Worm (Caenorhabditis elegans) whole organism, L4 larva: ENCODE measurements around the gene W06G6.11.
A peak's percentile ranks its signal among the peaks of the same experiment; 100 is the strongest.

ENCODE experiments used
- aha-1 ChIP-seq: fragments of 150-350 bp; peaks from one replicate; lab custom pipeline; 2014; ENCODE audit warnings: missing biosample characterization, missing genetic modification characterization
- ceh-82 ChIP-seq: sonication (generic microtip); optimal IDR thresholded peaks from 2 replicates; lab custom pipeline; 2017; ENCODE audit warnings: missing biosample characterization, missing genetic modification characterization
- ces-1 ChIP-seq: fragments of 150-350 bp; sonication (generic microtip); optimal IDR thresholded peaks from 4 replicates; lab custom pipeline; 2014; ENCODE audit warnings: missing biosample characterization, missing genetic modification reagents, missing genetic modification characterization
- egl-43 ChIP-seq: fragments of 200-800 bp; sonication (Bioruptor generic); IDR thresholded peaks from 2 replicates; pipeline ENCODE4 v1.3.6; 2022; ENCODE audit warnings: missing genetic modification reagents, missing genetic modification characterization, missing compliant biosample characterization
- lin-15B ChIP-seq: fragments of 150-350 bp; sonication (generic microtip); optimal IDR thresholded peaks from 3 replicates; lab custom pipeline; 2014; ENCODE audit warnings: missing biosample characterization, missing genetic modification characterization
- mdl-1 ChIP-seq, 2 experiments: fragments of 150-350 bp in 1 of 2; sonication (generic microtip) in 1 of 2; optimal IDR thresholded peaks; 2 replicates each; lab custom pipeline; 2014 to 2017; ENCODE audit warnings: missing biosample characterization in 2 of 2, missing genetic modification characterization in 2 of 2
- mxl-2 ChIP-seq: fragments of 200-800 bp; sonication (Bioruptor generic); conservative IDR thresholded peaks from 2 replicates; pipeline ENCODE4 v1.3.6; 2022; ENCODE audit warnings: missing genetic modification reagents, missing genetic modification characterization, missing compliant biosample characterization
- ztf-7 ChIP-seq: fragments of 150-350 bp; optimal IDR thresholded peaks from 2 replicates; lab custom pipeline; 2014; ENCODE audit warnings: missing biosample characterization, missing genetic modification characterization

DNA sequence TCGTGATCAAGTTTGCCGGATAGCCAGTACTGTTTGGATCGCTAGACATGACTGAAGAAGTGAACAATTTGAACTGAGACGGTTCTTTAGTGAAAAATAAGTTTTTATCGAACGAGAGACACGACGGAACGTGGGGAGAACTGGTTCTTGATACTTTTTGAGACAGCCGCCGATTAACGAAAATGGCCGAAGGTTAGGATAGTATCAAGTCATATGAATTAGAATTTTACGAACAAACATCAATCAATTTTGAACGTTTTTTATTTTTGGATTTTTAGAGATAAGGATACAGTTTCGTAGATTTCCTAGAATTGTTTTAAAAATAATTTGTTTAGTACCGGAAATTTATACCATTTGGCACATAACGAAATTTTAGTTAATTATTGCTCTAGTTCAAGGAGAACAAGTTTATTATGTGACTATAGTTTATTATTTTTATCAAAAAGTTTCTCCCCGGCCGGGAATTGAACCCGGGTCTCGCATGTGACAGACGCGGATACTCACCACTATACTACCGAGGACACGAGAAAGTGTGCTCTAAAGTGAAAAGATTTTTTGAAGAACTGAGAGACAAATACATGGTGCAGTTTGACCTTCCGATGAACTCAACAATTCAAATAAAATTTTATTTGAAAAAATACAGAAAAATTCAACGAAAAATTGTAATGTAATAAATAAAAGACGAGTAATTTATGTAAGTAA, 632 bp downstream of the W06G6.11 start, which contains the start of gene W06G6.20:
- TF ChIP-seq ztf-7 (tag; lab: Kevin White, UChicago): no peak
- 0 out of 2 replicates have a peak, but pooled peaks have one; percentile 23 for TF ChIP-seq egl-43 (GFP tag; lab: Robert Waterston, UW)
- no peak for TF ChIP-seq ces-1
- TF ChIP-seq mxl-2: no peak
- no peak for TF ChIP-seq lin-15B (tag; lab: Kevin White, UChicago)
- no peak for TF ChIP-seq mdl-1 (tag; optimal IDR thresholded peaks at IDR 0.05; lab: Kevin White, UChicago)
- TF ChIP-seq aha-1 (tag; lab: Kevin White, UChicago): no peak
- TF ChIP-seq ceh-82 (tag; lab: Kevin White, UChicago): no peak
